Fruit fly (Drosophila melanogaster) whole organism: ENCODE data around the gene Cep290.

Experiments
- EcR ChIP-seq, 2 experiments: fragments of >200 bp; optimal IDR thresholded peaks; 2 replicates each; lab custom pipeline; 2017; ENCODE audit warnings: missing biosample characterization in 2 of 2, missing genetic modification characterization in 2 of 2, missing genetic modification reagents in 2 of 2
- pan ChIP-seq: fragments of >200 bp; optimal IDR thresholded peaks from 2 replicates; lab custom pipeline; 2017
- usp ChIP-seq: fragments of >200 bp; optimal IDR thresholded peaks from 2 replicates; lab custom pipeline; 2017; ENCODE audit warnings: missing biosample characterization, missing genetic modification characterization, mixed read lengths

- TF ChIP-seq pan (lab: Kevin White, UChicago) = no peak
- TF ChIP-seq EcR (GFP tag; optimal IDR thresholded peaks at IDR 0.05; lab: Kevin White, UChicago) = no peak
- no peak for TF ChIP-seq usp (GFP tag; lab: Kevin White, UChicago)
Measured at dm6 chr3L:835455-836034, 8.2 kb upstream of the Cep290 start, which contains the start of gene CG42554.
